Worm (Caenorhabditis elegans) whole organism, young adult: ENCODE measurements around the gene chil-13.

Source experiments
- ama-1 ChIP-seq, 3 experiments: fragments of 150-350 bp in 1 of 3; sonication (generic microtip) in 2 of 3; optimal IDR thresholded peaks; 2 replicates each; lab custom pipeline; 2014 to 2018; ENCODE audit warnings: missing biosample characterization in 2 of 3, missing genetic modification characterization in 2 of 3, missing genetic modification reagents in 2 of 3
- atf-7 ChIP-seq: sonication (generic microtip); optimal IDR thresholded peaks from 2 replicates; lab custom pipeline; 2017; ENCODE audit warnings: mild to moderate bottlenecking, missing genetic modification characterization, missing compliant biosample characterization
- efl-1 ChIP-seq: fragments of 150-350 bp; optimal IDR thresholded peaks from 2 replicates; lab custom pipeline; 2014; ENCODE audit warnings: missing biosample characterization, missing genetic modification reagents, missing genetic modification characterization
- ekl-4 ChIP-seq: fragments of 200-800 bp; sonication (Bioruptor generic); IDR thresholded peaks from 2 replicates; pipeline ENCODE4 v1.3.6; 2022; ENCODE audit warnings: missing genetic modification reagents, missing genetic modification characterization, missing compliant biosample characterization
- him-1 ChIP-seq: sonication (generic microtip); optimal IDR thresholded peaks from 2 replicates; lab custom pipeline; 2016; ENCODE audit warnings: missing genotype, missing genetic modification reagents, missing genetic modification characterization, missing compliant biosample characterization
- hlh-12 ChIP-seq: sonication (generic microtip); optimal IDR thresholded peaks from 2 replicates; lab custom pipeline; 2016; ENCODE audit warnings: missing genetic modification characterization, missing compliant biosample characterization
- lin-40 ChIP-seq: sonication (generic microtip); optimal IDR thresholded peaks from 2 replicates; lab custom pipeline; 2016; ENCODE audit warnings: missing genetic modification characterization, mild to moderate bottlenecking, missing compliant biosample characterization, missing genotype, missing genetic modification reagents
- mcd-1 ChIP-seq: fragments of 200-800 bp; sonication (Bioruptor generic); IDR thresholded peaks from 2 replicates; pipeline ENCODE4 v1.3.6; 2022; ENCODE audit warnings: missing genetic modification reagents, missing genetic modification characterization, missing compliant biosample characterization
- rcor-1 ChIP-seq: fragments of 200-800 bp; sonication (Bioruptor generic); IDR thresholded peaks from 2 replicates; pipeline ENCODE4 v1.3.6; 2022; ENCODE audit warnings: missing genetic modification reagents, missing genetic modification characterization, missing compliant biosample characterization
- snpc-4 ChIP-seq, 5 experiments: fragments of 150-350 bp in 1 of 5; sonication (generic microtip) in 4 of 5; optimal IDR thresholded peaks; 2 replicates each; lab custom pipeline; 2014 to 2018; ENCODE audit warnings: missing genetic modification characterization in 5 of 5, missing biosample characterization in 3 of 5, antibody characterized with exemption in 2 of 5, mild to moderate bottlenecking in 2 of 5, missing compliant biosample characterization in 2 of 5, missing genotype in 2 of 5, moderate library complexity in 2 of 5, missing genetic modification reagents in 1 of 5
- unc-130 ChIP-seq: sonication (generic microtip); optimal IDR thresholded peaks from 2 replicates; lab custom pipeline; 2016; ENCODE audit warnings: missing genetic modification reagents, missing genetic modification characterization, missing compliant biosample characterization
- unc-62 ChIP-seq: fragments of 150-350 bp; optimal IDR thresholded peaks from 2 replicates; lab custom pipeline; 2014; ENCODE audit warnings: missing biosample characterization, missing genetic modification reagents, missing genetic modification characterization
- zfh-2 ChIP-seq: fragments of 200-800 bp; sonication (Bioruptor generic); conservative IDR thresholded peaks from 2 replicates; pipeline ENCODE4 v1.3.6; 2022; ENCODE audit warnings: missing genetic modification reagents, missing genetic modification characterization, missing compliant biosample characterization

DNA sequence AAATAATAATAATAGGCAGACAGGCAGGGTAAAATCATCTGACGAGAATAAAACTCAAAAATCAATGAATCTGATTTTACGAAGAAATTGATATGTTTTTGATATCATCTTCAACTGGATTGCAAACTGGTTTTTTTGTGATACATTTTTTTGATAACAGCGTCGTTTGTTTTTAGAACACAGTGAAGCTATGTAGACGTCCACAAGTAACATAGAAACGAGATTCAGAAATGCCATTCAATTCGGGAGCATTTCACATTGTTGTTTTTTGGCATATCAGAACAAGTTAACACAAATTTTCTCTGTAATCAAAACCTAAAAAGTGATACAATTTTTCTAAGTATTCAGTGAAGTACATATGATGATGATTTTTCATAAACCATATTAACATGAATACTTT is at the start of gene chil-13:
- no peak for TF ChIP-seq lin-40 (tag; lab: Kevin White, UChicago)
- no peak for TF ChIP-seq efl-1 (GFP tag; lab: Kevin White, UChicago)
- TF ChIP-seq unc-130, result no peak
- no peak for TF ChIP-seq ama-1 (optimal IDR thresholded peaks at IDR 0.05; lab: Kevin White, UChicago)
- TF ChIP-seq ama-1 (GFP tag; optimal IDR thresholded peaks at IDR 0.05; lab: Kevin White, UChicago), result no peak
- TF ChIP-seq snpc-4 (GFP tag; optimal IDR thresholded peaks at IDR 0.05; lab: Kevin White, UChicago), result no peak
- TF ChIP-seq snpc-4 (tag; optimal IDR thresholded peaks at IDR 0.05; lab: Kevin White, UChicago), result no peak
- no peak for TF ChIP-seq mcd-1 (GFP tag; lab: Robert Waterston, UW)
- no peak for TF ChIP-seq unc-62
- TF ChIP-seq ekl-4 (GFP tag; lab: Robert Waterston, UW), result no peak
- no peak for TF ChIP-seq atf-7 (tag; lab: Kevin White, UChicago)
- TF ChIP-seq hlh-12 (tag; lab: Kevin White, UChicago), result no peak
- TF ChIP-seq zfh-2 (GFP tag; lab: Robert Waterston, UW), result no peak
- TF ChIP-seq him-1 (tag; lab: Kevin White, UChicago), result no peak
- no peak for TF ChIP-seq rcor-1 (GFP tag; lab: Robert Waterston, UW)
